Worm (Caenorhabditis elegans) whole organism, young adult: Measurements from ENCODE around the gene mrps-18B.

Experiments used
- B0336.3 ChIP-seq: fragments of 200-800 bp; sonication (Bioruptor generic); IDR thresholded peaks from 2 replicates; pipeline ENCODE4 v1.3.6; 2022; ENCODE audit warnings: missing genetic modification characterization, missing compliant biosample characterization
- C06A6.2 ChIP-seq: fragments of 200-800 bp; sonication (Bioruptor generic); conservative IDR thresholded peaks from 2 replicates; pipeline ENCODE4 v1.3.6; 2022; ENCODE audit warnings: missing genetic modification characterization, missing compliant biosample characterization
- F37B4.10 ChIP-seq: fragments of 200-800 bp; sonication (Bioruptor generic); IDR thresholded peaks from 2 replicates; pipeline ENCODE4 v1.3.6; 2022; ENCODE audit warnings: missing genetic modification characterization, missing compliant biosample characterization
- F49E8.2 ChIP-seq: sonication (generic microtip); optimal IDR thresholded peaks from 3 replicates; lab custom pipeline; 2017; ENCODE audit warnings: missing genetic modification characterization, mild to moderate bottlenecking, missing compliant biosample characterization, antibody characterized with exemption, moderate library complexity; ENCODE audit not compliant: insufficient read depth
- F57A8.1 ChIP-seq: fragments of 200-800 bp; sonication (Bioruptor generic); optimal IDR thresholded peaks from 2 replicates; lab custom pipeline; 2018; ENCODE audit warnings: mild to moderate bottlenecking, missing genetic modification characterization, moderate library complexity, missing compliant biosample characterization
- F57C9.4 ChIP-seq: sonication (generic microtip); optimal IDR thresholded peaks from 2 replicates; lab custom pipeline; 2017; ENCODE audit warnings: mild to moderate bottlenecking, missing genetic modification characterization, missing compliant biosample characterization
- K12H6.12 ChIP-seq: fragments of 200-800 bp; sonication (Bioruptor generic); optimal IDR thresholded peaks from 2 replicates; lab custom pipeline; 2018; ENCODE audit warnings: mild to moderate bottlenecking, missing genetic modification characterization, missing compliant biosample characterization
- T26A5.8 ChIP-seq: sonication (generic microtip); optimal IDR thresholded peaks from 2 replicates; lab custom pipeline; 2016; ENCODE audit warnings: missing genetic modification characterization, missing compliant biosample characterization
- Y53G8AR.9 ChIP-seq: fragments of 200-800 bp; sonication (Bioruptor generic); conservative IDR thresholded peaks from 2 replicates; pipeline ENCODE4 v1.3.6; 2022; ENCODE audit warnings: missing genetic modification reagents, missing genetic modification characterization, missing compliant biosample characterization
- Y56A3A.18 ChIP-seq: fragments of 200-800 bp; sonication (Bioruptor generic); IDR thresholded peaks from 2 replicates; pipeline ENCODE4 v1.3.6; 2022; ENCODE audit warnings: missing genetic modification reagents, missing genetic modification characterization, missing compliant biosample characterization
- Y95B8A.8 ChIP-seq: fragments of 200-800 bp; sonication (Bioruptor generic); IDR thresholded peaks from 2 replicates; pipeline ENCODE4 v1.3.6; 2022; ENCODE audit warnings: missing genetic modification reagents, missing genetic modification characterization, missing compliant biosample characterization
- ZK185.1 ChIP-seq: sonication (generic microtip); optimal IDR thresholded peaks from 2 replicates; lab custom pipeline; 2016; ENCODE audit warnings: mild to moderate bottlenecking, missing genetic modification characterization, missing compliant biosample characterization; ENCODE audit not compliant: poor library complexity, severe bottlenecking
- ama-1 ChIP-seq, 3 experiments: fragments of 150-350 bp in 1 of 3; sonication (generic microtip) in 2 of 3; optimal IDR thresholded peaks; 2 replicates each; lab custom pipeline; 2014 to 2018; ENCODE audit warnings: missing biosample characterization in 2 of 3, missing genetic modification characterization in 2 of 3, missing genetic modification reagents in 2 of 3
- aptf-3 ChIP-seq: fragments of 200-800 bp; sonication (Bioruptor generic); IDR thresholded peaks from 2 replicates; pipeline ENCODE4 v1.3.6; 2022; ENCODE audit warnings: missing genetic modification characterization, missing compliant biosample characterization
- atf-7 ChIP-seq: sonication (generic microtip); optimal IDR thresholded peaks from 2 replicates; lab custom pipeline; 2017; ENCODE audit warnings: mild to moderate bottlenecking, missing genetic modification characterization, missing compliant biosample characterization
- attf-3 ChIP-seq: fragments of 200-800 bp; sonication (Bioruptor generic); conservative IDR thresholded peaks from 2 replicates; pipeline ENCODE4 v1.3.6; 2022; ENCODE audit warnings: missing genetic modification reagents, missing genetic modification characterization, missing compliant biosample characterization
- ceh-40 ChIP-seq: fragments of 200-800 bp; sonication (Bioruptor generic); IDR thresholded peaks from 2 replicates; pipeline ENCODE4 v1.3.6; 2022; ENCODE audit warnings: missing genetic modification characterization, missing compliant biosample characterization
- dox-1 ChIP-seq: fragments of 200-800 bp; sonication (Bioruptor generic); IDR thresholded peaks from 2 replicates; pipeline ENCODE4 v1.3.6; 2022; ENCODE audit warnings: missing genetic modification reagents, missing genetic modification characterization, missing compliant biosample characterization
- efl-1 ChIP-seq: fragments of 150-350 bp; optimal IDR thresholded peaks from 2 replicates; lab custom pipeline; 2014; ENCODE audit warnings: missing biosample characterization, missing genetic modification reagents, missing genetic modification characterization
- egl-44 ChIP-seq: fragments of 200-800 bp; sonication (Bioruptor generic); IDR thresholded peaks from 2 replicates; pipeline ENCODE4 v1.3.6; 2022; ENCODE audit warnings: missing genetic modification reagents, missing genetic modification characterization, missing compliant biosample characterization
- ets-4 ChIP-seq: fragments of 200-800 bp; sonication (Bioruptor generic); optimal IDR thresholded peaks from 2 replicates; lab custom pipeline; 2018; ENCODE audit warnings: mild to moderate bottlenecking, missing genetic modification characterization, missing compliant biosample characterization
- hmg-20 ChIP-seq: fragments of 200-800 bp; sonication (Bioruptor generic); IDR thresholded peaks from 2 replicates; pipeline ENCODE4 v1.3.6; 2022; ENCODE audit warnings: missing genetic modification reagents, missing genetic modification characterization, missing compliant biosample characterization
- lag-1 ChIP-seq: fragments of 200-800 bp; sonication (Bioruptor generic); IDR thresholded peaks from 2 replicates; pipeline ENCODE4 v1.3.6; 2022; ENCODE audit warnings: missing genetic modification reagents, missing genetic modification characterization, missing compliant biosample characterization
- let-607 ChIP-seq, 2 experiments: fragments of 200-800 bp in 1 of 2; sonication (Bioruptor generic) in 1 of 2; sonication (generic microtip) in 1 of 2; optimal IDR thresholded peaks; 2 replicates each; lab custom pipeline; 2016 to 2018; ENCODE audit warnings: mild to moderate bottlenecking in 2 of 2, missing compliant biosample characterization in 2 of 2, missing genetic modification characterization in 2 of 2, moderate library complexity in 2 of 2, missing genotype in 1 of 2
- lin-26 ChIP-seq: fragments of 200-800 bp; sonication (Bioruptor generic); IDR thresholded peaks from 2 replicates; pipeline ENCODE4 v1.3.6; 2022; ENCODE audit warnings: missing genetic modification reagents, missing genetic modification characterization, missing compliant biosample characterization
- lin-54 ChIP-seq: fragments of 200-800 bp; sonication (Bioruptor generic); optimal IDR thresholded peaks from 2 replicates; lab custom pipeline; 2018; ENCODE audit warnings: mild to moderate bottlenecking, missing genetic modification characterization, missing compliant biosample characterization
- lsy-27 ChIP-seq: sonication (generic microtip); optimal IDR thresholded peaks from 2 replicates; lab custom pipeline; 2017; ENCODE audit warnings: missing genetic modification characterization, mild to moderate bottlenecking, missing compliant biosample characterization, antibody characterized with exemption, missing genotype, borderline replicate concordance; ENCODE audit not compliant: insufficient read depth
- nhr-80 ChIP-seq: sonication (generic microtip); optimal IDR thresholded peaks from 2 replicates; lab custom pipeline; 2016; ENCODE audit warnings: missing genetic modification characterization, missing compliant biosample characterization
- pbrm-1 ChIP-seq: fragments of 200-800 bp; sonication (Bioruptor generic); IDR thresholded peaks from 2 replicates; pipeline ENCODE4 v1.3.6; 2022; ENCODE audit warnings: missing genetic modification reagents, missing genetic modification characterization, missing compliant biosample characterization
- snpc-3.4 ChIP-seq: sonication (generic microtip); optimal IDR thresholded peaks from 2 replicates; lab custom pipeline; 2017; ENCODE audit warnings: missing genetic modification characterization, mild to moderate bottlenecking, missing compliant biosample characterization, antibody characterized with exemption, moderate library complexity, missing genotype, missing genetic modification reagents
- unc-130 ChIP-seq: sonication (generic microtip); optimal IDR thresholded peaks from 2 replicates; lab custom pipeline; 2016; ENCODE audit warnings: missing genetic modification reagents, missing genetic modification characterization, missing compliant biosample characterization
- unc-62 ChIP-seq: fragments of 150-350 bp; optimal IDR thresholded peaks from 2 replicates; lab custom pipeline; 2014; ENCODE audit warnings: missing biosample characterization, missing genetic modification reagents, missing genetic modification characterization
- ztf-25 ChIP-seq: fragments of 200-800 bp; sonication (Bioruptor generic); IDR thresholded peaks from 2 replicates; pipeline ENCODE4 v1.3.6; 2022; ENCODE audit warnings: missing genetic modification reagents, missing genetic modification characterization, missing compliant biosample characterization
- ztf-28 ChIP-seq: fragments of 200-800 bp; sonication (Bioruptor generic); IDR thresholded peaks from 2 replicates; pipeline ENCODE4 v1.3.6; 2022; ENCODE audit warnings: missing genetic modification reagents, missing genetic modification characterization, missing compliant biosample characterization
- ztf-3 ChIP-seq: fragments of 200-800 bp; sonication (Bioruptor generic); optimal IDR thresholded peaks from 2 replicates; lab custom pipeline; 2018; ENCODE audit warnings: mild to moderate bottlenecking, missing genetic modification characterization, missing compliant biosample characterization

mrps-18B gene

ce11 chrII:8494228-8494717 is 31.2 kb upstream of the mrps-18B start, which contains the start of gene M05D6.9:
M05D6.9 (plus strand) TSS chrII:8494278.
- TF ChIP-seq ZK185.1 (no peak), let-607 (tag; optimal IDR thresholded peaks at IDR 0.05; lab: Kevin White, UChicago) (no peak), atf-7 (tag; lab: Kevin White, UChicago) (no peak), ztf-3 (GFP tag; lab: Kevin White, UChicago) (no peak), ztf-25 (GFP tag; lab: Robert Waterston, UW) (no peak), lin-26 (GFP tag; lab: Robert Waterston, UW) (no peak), Y56A3A.18 (GFP tag; lab: Robert Waterston, UW) (no peak), hmg-20 (GFP tag; lab: Robert Waterston, UW) (no peak), aptf-3 (GFP tag; lab: Robert Waterston, UW) (no peak), C06A6.2 (GFP tag; lab: Robert Waterston, UW) (no peak), F57C9.4 (tag; lab: Kevin White, UChicago) (no peak), ceh-40 (no peak), Y95B8A.8 (no peak), dox-1 (GFP tag; lab: Robert Waterston, UW) (no peak), lsy-27 (tag; lab: Kevin White, UChicago) (no peak), ztf-28 (no peak), Y53G8AR.9 (GFP tag; lab: Robert Waterston, UW) (no peak), F49E8.2 (tag; lab: Kevin White, UChicago) (no peak)

- TF ChIP-seq T26A5.8 (tag; lab: Kevin White, UChicago) (no peak), pbrm-1 (GFP tag; lab: Robert Waterston, UW) (no peak), Y95B8A.8 (no peak), lin-54 (GFP tag; lab: Kevin White, UChicago) (no peak), K12H6.12 (tag; lab: Kevin White, UChicago) (no peak), B0336.3 (GFP tag; lab: Robert Waterston, UW) (no peak)
Measured at ce11 chrII:8496184-8496583, 29.3 kb upstream of the mrps-18B start.

ce11 chrII:8498173-8498572 is 27.3 kb upstream of the mrps-18B start:
- no peak for TF ChIP-seq egl-44
- TF ChIP-seq F57A8.1 (GFP tag; lab: Kevin White, UChicago) = no peak
- TF ChIP-seq attf-3 (GFP tag; lab: Robert Waterston, UW) = no peak
- TF ChIP-seq snpc-3.4 (tag; lab: Kevin White, UChicago) = no peak
- no peak for TF ChIP-seq lag-1 (GFP tag; lab: Robert Waterston, UW)
- TF ChIP-seq F37B4.10 (GFP tag; lab: Robert Waterston, UW) = no peak
- no peak for TF ChIP-seq T26A5.8 (tag; lab: Kevin White, UChicago)
- no peak for TF ChIP-seq ets-4 (GFP tag; lab: Kevin White, UChicago)
- no peak for TF ChIP-seq F49E8.2 (tag; lab: Kevin White, UChicago)
- no peak for TF ChIP-seq lin-54 (GFP tag; lab: Kevin White, UChicago)
- TF ChIP-seq unc-62 = no peak
- TF ChIP-seq ztf-25 (GFP tag; lab: Robert Waterston, UW) = no peak
- TF ChIP-seq efl-1 (GFP tag; lab: Kevin White, UChicago) = no peak
- TF ChIP-seq nhr-80 (tag; lab: Kevin White, UChicago) = no peak
- TF ChIP-seq unc-130 (GFP tag; lab: Kevin White, UChicago) = no peak
- TF ChIP-seq ama-1 (optimal IDR thresholded peaks at IDR 0.05; lab: Kevin White, UChicago) = no peak
- no peak for TF ChIP-seq ama-1 (GFP tag; optimal IDR thresholded peaks at IDR 0.05; lab: Kevin White, UChicago)
